Worm (Caenorhabditis elegans): ENCODE results near the gene paqr-1.

The paqr-1 gene

ce11 chrIV:6554865-6555264 lies 373 bp downstream of the paqr-1 start:
- no peak for TF ChIP-seq lin-32 (GFP tag; optimal IDR thresholded peaks at IDR 0.05)
- TF ChIP-seq hlh-1 (tag; optimal IDR thresholded peaks at IDR 0.05): no peak
- TF ChIP-seq blmp-1 (tag; optimal IDR thresholded peaks at IDR 0.05): no peak
- no peak for TF ChIP-seq sptf-1 (tag; optimal IDR thresholded peaks at IDR 0.05)
- TF ChIP-seq nhr-28 (tag; optimal IDR thresholded peaks at IDR 0.05): no peak
- no peak for TF ChIP-seq mab-5 (tag; optimal IDR thresholded peaks at IDR 0.05)
- no peak for TF ChIP-seq ceh-83 (GFP tag; optimal IDR thresholded peaks at IDR 0.05)
- TF ChIP-seq bed-3 (GFP tag; optimal IDR thresholded peaks at IDR 0.05): no peak
- no peak for TF ChIP-seq lsy-2 (tag; optimal IDR thresholded peaks at IDR 0.05)

- TF ChIP-seq nhr-28 (tag; optimal IDR thresholded peaks at IDR 0.05) (no peak), unc-62 (GFP tag; optimal IDR thresholded peaks at IDR 0.05) (no peak), tbx-8 (GFP tag; optimal IDR thresholded peaks at IDR 0.05) (no peak), ces-1 (GFP tag; optimal IDR thresholded peaks at IDR 0.05) (no peak), nhr-12 (tag; optimal IDR thresholded peaks at IDR 0.05) (no peak), snpc-4 (tag; optimal IDR thresholded peaks at IDR 0.05) (no peak), M03D4.4 (tag; optimal IDR thresholded peaks at IDR 0.05) (no peak), nhr-2 (tag; optimal IDR thresholded peaks at IDR 0.05) (no peak), bed-3 (GFP tag; optimal IDR thresholded peaks at IDR 0.05) (no peak), lin-32 (GFP tag; optimal IDR thresholded peaks at IDR 0.05) (no peak), ceh-83 (GFP tag; optimal IDR thresholded peaks at IDR 0.05) (no peak), nhr-76 (tag; optimal IDR thresholded peaks at IDR 0.05) (no peak)
These were observed 3.2 kb downstream of the paqr-1 start for ce11 chrIV:6552036-6552435.

- TF ChIP-seq zip-8 (tag; optimal IDR thresholded peaks at IDR 0.05): peak; percentile 83
These were observed 3.7 kb downstream of the paqr-1 start for ce11 chrIV:6551359-6552031.

ce11 chrIV:6548609-6549008 lies 6.6 kb downstream of the paqr-1 start, which contains the start of gene fan-1:
Gene fan-1, plus strand, starts transcription at chrIV:6548686.
- no peak for TF ChIP-seq drap-1 (GFP tag; optimal IDR thresholded peaks at IDR 0.05)
- no peak for TF ChIP-seq elt-3 (tag; optimal IDR thresholded peaks at IDR 0.05)
- peak; percentile 50 for TF ChIP-seq ces-1 (GFP tag; optimal IDR thresholded peaks at IDR 0.05)
- TF ChIP-seq nhr-2 (tag; optimal IDR thresholded peaks at IDR 0.05): no peak
- TF ChIP-seq nhr-12 (tag; optimal IDR thresholded peaks at IDR 0.05): no peak
- TF ChIP-seq pha-4 (tag; optimal IDR thresholded peaks at IDR 0.05): peak; percentile 9
- TF ChIP-seq nhr-237 (tag; optimal IDR thresholded peaks at IDR 0.05): peak; percentile 28
- TF ChIP-seq unc-62 (GFP tag; optimal IDR thresholded peaks at IDR 0.05): no peak
- peak; percentile 36 for TF ChIP-seq mep-1 (tag; optimal IDR thresholded peaks at IDR 0.05)
- peak; percentile 14 for TF ChIP-seq elt-1 (tag; optimal IDR thresholded peaks at IDR 0.05; ENCODE audit: borderline replicate concordance, insufficient read depth)
- no peak for TF ChIP-seq lsy-2 (tag; optimal IDR thresholded peaks at IDR 0.05)
- no peak for TF ChIP-seq lin-13 (tag; optimal IDR thresholded peaks at IDR 0.05)

- TF ChIP-seq drap-1 (GFP tag; optimal IDR thresholded peaks at IDR 0.05) (no peak), ces-1 (GFP tag; optimal IDR thresholded peaks at IDR 0.05) (peak; percentile 74)
These were observed 7.8 kb downstream of the paqr-1 start for ce11 chrIV:6547397-6547796.

ce11 chrIV:6542962-6543361 lies 12.3 kb downstream of the paqr-1 start:
- TF ChIP-seq ces-1 (GFP tag; optimal IDR thresholded peaks at IDR 0.05): peak; percentile 92
- TF ChIP-seq mab-5 (tag; optimal IDR thresholded peaks at IDR 0.05): no peak
- no peak for TF ChIP-seq elt-1 (tag; optimal IDR thresholded peaks at IDR 0.05; ENCODE audit: borderline replicate concordance, insufficient read depth)

- no peak for TF ChIP-seq snpc-4 (tag; optimal IDR thresholded peaks at IDR 0.05)
These were observed 13.8 kb downstream of the paqr-1 start, which contains the start of gene C01G5.25 for ce11 chrIV:6541435-6541834. Gene C01G5.25, plus strand, starts transcription at chrIV:6541684.

- no peak for TF ChIP-seq ceh-83 (GFP tag; optimal IDR thresholded peaks at IDR 0.05)
- TF ChIP-seq unc-120 (tag; optimal IDR thresholded peaks at IDR 0.05; ENCODE audit: poor library complexity, severe bottlenecking): no peak
- TF ChIP-seq elt-3 (tag; optimal IDR thresholded peaks at IDR 0.05): no peak
- no peak for TF ChIP-seq nhr-76 (tag; optimal IDR thresholded peaks at IDR 0.05)
- no peak for TF ChIP-seq M03D4.4 (tag; optimal IDR thresholded peaks at IDR 0.05)
These were observed 19.3 kb downstream of the paqr-1 start, which contains the start of gene C01G5.3 for ce11 chrIV:6535908-6536307. Gene C01G5.3, plus strand, starts transcription at chrIV:6536208.

Measured in whole organism, mixed stage, embryonic.